Worm (Caenorhabditis elegans): ENCODE results near the gene arrd-2.
A peak's percentile ranks its signal among the peaks of the same experiment; 100 is the strongest.

The arrd-2 gene

ce11 chrII:9407469-9407868 lies at the start of gene arrd-2:
Gene arrd-2 (plus strand): TSS chrII:9407769.
- TF ChIP-seq ztf-29 (GFP tag; IDR thresholded peaks at IDR 0.05) (no peak), cog-1 (tag; optimal IDR thresholded peaks at IDR 0.05) (no peak), med-1 (GFP tag; optimal IDR thresholded peaks at IDR 0.05; ENCODE audit: insufficient read depth) (no peak), T22C8.4 (GFP tag; IDR thresholded peaks at IDR 0.05) (no peak)

ce11 chrII:9358230-9358629 lies 49.3 kb upstream of the arrd-2 start, which contains the start of gene mel-11:
Gene mel-11 (plus strand): TSS chrII:9358530.
- TF ChIP-seq ztf-29 (GFP tag; IDR thresholded peaks at IDR 0.05) (no peak), cog-1 (tag; optimal IDR thresholded peaks at IDR 0.05) (no peak), ref-1 (GFP tag; conservative IDR thresholded peaks at IDR 0.05) (no peak), T22C8.4 (GFP tag; IDR thresholded peaks at IDR 0.05) (no peak), med-1 (GFP tag; optimal IDR thresholded peaks at IDR 0.05; ENCODE audit: insufficient read depth) (no peak), flt-1 (GFP tag; IDR thresholded peaks at IDR 0.05) (no peak), klf-2 (GFP tag; conservative IDR thresholded peaks at IDR 0.05) (no peak), ztf-23 (GFP tag; IDR thresholded peaks at IDR 0.05) (no peak), tab-1 (GFP tag; IDR thresholded peaks at IDR 0.05) (no peak)

ce11 chrII:9362249-9362648 lies 45.3 kb upstream of the arrd-2 start:
- TF ChIP-seq ztf-29 (GFP tag; IDR thresholded peaks at IDR 0.05) (no peak), cog-1 (tag; optimal IDR thresholded peaks at IDR 0.05) (no peak), ztf-23 (GFP tag; IDR thresholded peaks at IDR 0.05) (no peak), med-1 (GFP tag; optimal IDR thresholded peaks at IDR 0.05; ENCODE audit: insufficient read depth) (no peak), flt-1 (GFP tag; IDR thresholded peaks at IDR 0.05) (no peak), T22C8.4 (GFP tag; IDR thresholded peaks at IDR 0.05) (no peak), ref-1 (GFP tag; conservative IDR thresholded peaks at IDR 0.05) (no peak), klf-2 (GFP tag; conservative IDR thresholded peaks at IDR 0.05) (no peak), tab-1 (GFP tag; IDR thresholded peaks at IDR 0.05) (no peak)

- TF ChIP-seq T22C8.4 (GFP tag; IDR thresholded peaks at IDR 0.05) = 0 out of 2 replicates have a peak, but pooled peaks have one; percentile 6
- TF ChIP-seq tab-1 (GFP tag; IDR thresholded peaks at IDR 0.05) = no peak
Observed at ce11 chrII:9369394-9369793, 38.2 kb upstream of the arrd-2 start.

ce11 chrII:9372393-9372792 lies 35.2 kb upstream of the arrd-2 start, which contains the start of gene C06C3.3:
Gene C06C3.3 (minus strand): TSS chrII:9372493.
- TF ChIP-seq ztf-23 (GFP tag; IDR thresholded peaks at IDR 0.05) = no peak
- TF ChIP-seq cog-1 (tag; optimal IDR thresholded peaks at IDR 0.05) = no peak
- no peak for TF ChIP-seq ref-1 (GFP tag; conservative IDR thresholded peaks at IDR 0.05)
- no peak for TF ChIP-seq T22C8.4 (GFP tag; IDR thresholded peaks at IDR 0.05)
- no peak for TF ChIP-seq klf-2 (GFP tag; conservative IDR thresholded peaks at IDR 0.05)
- TF ChIP-seq tab-1 (GFP tag; IDR thresholded peaks at IDR 0.05) = no peak
- no peak for TF ChIP-seq ztf-29 (GFP tag; IDR thresholded peaks at IDR 0.05)
- TF ChIP-seq med-1 (GFP tag; optimal IDR thresholded peaks at IDR 0.05; ENCODE audit: insufficient read depth) = no peak
- TF ChIP-seq flt-1 (GFP tag; IDR thresholded peaks at IDR 0.05) = no peak

ce11 chrII:9372991-9373390 lies 34.6 kb upstream of the arrd-2 start, which contains the start of gene C06C3.4:
Gene C06C3.4 (plus strand): TSS chrII:9373291.
- no peak for TF ChIP-seq klf-2 (GFP tag; conservative IDR thresholded peaks at IDR 0.05)
- no peak for TF ChIP-seq cog-1 (tag; optimal IDR thresholded peaks at IDR 0.05)
- no peak for TF ChIP-seq ref-1 (GFP tag; conservative IDR thresholded peaks at IDR 0.05)
- TF ChIP-seq ztf-29 (GFP tag; IDR thresholded peaks at IDR 0.05) = no peak
- TF ChIP-seq T22C8.4 (GFP tag; IDR thresholded peaks at IDR 0.05) = no peak
- no peak for TF ChIP-seq med-1 (GFP tag; optimal IDR thresholded peaks at IDR 0.05; ENCODE audit: insufficient read depth)
- TF ChIP-seq flt-1 (GFP tag; IDR thresholded peaks at IDR 0.05) = no peak
- no peak for TF ChIP-seq tab-1 (GFP tag; IDR thresholded peaks at IDR 0.05)
- no peak for TF ChIP-seq ztf-23 (GFP tag; IDR thresholded peaks at IDR 0.05)

ce11 chrII:9374807-9375206 lies 32.8 kb upstream of the arrd-2 start, which contains the start of gene C06C3.12:
Gene C06C3.12 (plus strand): TSS chrII:9375107.
- TF ChIP-seq cog-1 (tag; optimal IDR thresholded peaks at IDR 0.05) (no peak), T22C8.4 (GFP tag; IDR thresholded peaks at IDR 0.05) (no peak), med-1 (GFP tag; optimal IDR thresholded peaks at IDR 0.05; ENCODE audit: insufficient read depth) (no peak), ref-1 (GFP tag; conservative IDR thresholded peaks at IDR 0.05) (no peak), flt-1 (GFP tag; IDR thresholded peaks at IDR 0.05) (no peak), tab-1 (GFP tag; IDR thresholded peaks at IDR 0.05) (no peak), ztf-29 (GFP tag; IDR thresholded peaks at IDR 0.05) (no peak)

- TF ChIP-seq med-1 (GFP tag; optimal IDR thresholded peaks at IDR 0.05; ENCODE audit: insufficient read depth) (no peak), ref-1 (GFP tag; conservative IDR thresholded peaks at IDR 0.05) (no peak), flt-1 (GFP tag; IDR thresholded peaks at IDR 0.05) (no peak), tab-1 (GFP tag; IDR thresholded peaks at IDR 0.05) (no peak), klf-2 (GFP tag; conservative IDR thresholded peaks at IDR 0.05) (no peak), cog-1 (tag; optimal IDR thresholded peaks at IDR 0.05) (no peak), ztf-29 (GFP tag; IDR thresholded peaks at IDR 0.05) (no peak), ztf-23 (GFP tag; IDR thresholded peaks at IDR 0.05) (no peak), T22C8.4 (GFP tag; IDR thresholded peaks at IDR 0.05) (no peak)
Observed at ce11 chrII:9377158-9377557, 30.4 kb upstream of the arrd-2 start, which contains the start of gene C06C3.10. Gene C06C3.10 (minus strand): TSS chrII:9377258.

ce11 chrII:9378174-9378573 lies 29.4 kb upstream of the arrd-2 start:
- no peak for TF ChIP-seq ref-1 (GFP tag; conservative IDR thresholded peaks at IDR 0.05)
- no peak for TF ChIP-seq flt-1 (GFP tag; IDR thresholded peaks at IDR 0.05)
- TF ChIP-seq klf-2 (GFP tag; conservative IDR thresholded peaks at IDR 0.05) = no peak
- no peak for TF ChIP-seq ztf-29 (GFP tag; IDR thresholded peaks at IDR 0.05)
- TF ChIP-seq tab-1 (GFP tag; IDR thresholded peaks at IDR 0.05) = no peak
- no peak for TF ChIP-seq T22C8.4 (GFP tag; IDR thresholded peaks at IDR 0.05)
- TF ChIP-seq med-1 (GFP tag; optimal IDR thresholded peaks at IDR 0.05; ENCODE audit: insufficient read depth) = no peak
- no peak for TF ChIP-seq cog-1 (tag; optimal IDR thresholded peaks at IDR 0.05)
- TF ChIP-seq ztf-23 (GFP tag; IDR thresholded peaks at IDR 0.05) = no peak

- TF ChIP-seq klf-2 (GFP tag; conservative IDR thresholded peaks at IDR 0.05) = no peak
- TF ChIP-seq ref-1 (GFP tag; conservative IDR thresholded peaks at IDR 0.05) = no peak
- no peak for TF ChIP-seq cog-1 (tag; optimal IDR thresholded peaks at IDR 0.05)
- no peak for TF ChIP-seq med-1 (GFP tag; optimal IDR thresholded peaks at IDR 0.05; ENCODE audit: insufficient read depth)
Observed at ce11 chrII:9379796-9380195, 27.8 kb upstream of the arrd-2 start, which contains the start of gene srh-48. Gene srh-48 (plus strand): TSS chrII:9380096.
